Worm (Caenorhabditis elegans) whole organism, L4/young adult: ENCODE results near the gene F08D12.3.

Experiments used
- dao-5 ChIP-seq: sonication (generic microtip); optimal IDR thresholded peaks from 2 replicates; lab custom pipeline; 2016; ENCODE audit warnings: missing genotype, missing genetic modification characterization, moderate library complexity, missing compliant biosample characterization
- him-1 ChIP-seq: sonication (generic microtip); optimal IDR thresholded peaks from 2 replicates; lab custom pipeline; 2016; ENCODE audit warnings: missing genotype, missing genetic modification reagents, missing genetic modification characterization, missing compliant biosample characterization

- TF ChIP-seq dao-5 (tag; lab: Kevin White, UChicago): no peak
- TF ChIP-seq him-1 (tag; lab: Kevin White, UChicago): no peak
These were observed 44.8 kb downstream of the F08D12.3 start, which contains the start of the genes K12H6.4 and K12H6.9 for ce11 chrII:2824169-2824568.
